Worm (Caenorhabditis elegans): ENCODE data around the gene npl-4.2.

Gene npl-4.2

DNA sequence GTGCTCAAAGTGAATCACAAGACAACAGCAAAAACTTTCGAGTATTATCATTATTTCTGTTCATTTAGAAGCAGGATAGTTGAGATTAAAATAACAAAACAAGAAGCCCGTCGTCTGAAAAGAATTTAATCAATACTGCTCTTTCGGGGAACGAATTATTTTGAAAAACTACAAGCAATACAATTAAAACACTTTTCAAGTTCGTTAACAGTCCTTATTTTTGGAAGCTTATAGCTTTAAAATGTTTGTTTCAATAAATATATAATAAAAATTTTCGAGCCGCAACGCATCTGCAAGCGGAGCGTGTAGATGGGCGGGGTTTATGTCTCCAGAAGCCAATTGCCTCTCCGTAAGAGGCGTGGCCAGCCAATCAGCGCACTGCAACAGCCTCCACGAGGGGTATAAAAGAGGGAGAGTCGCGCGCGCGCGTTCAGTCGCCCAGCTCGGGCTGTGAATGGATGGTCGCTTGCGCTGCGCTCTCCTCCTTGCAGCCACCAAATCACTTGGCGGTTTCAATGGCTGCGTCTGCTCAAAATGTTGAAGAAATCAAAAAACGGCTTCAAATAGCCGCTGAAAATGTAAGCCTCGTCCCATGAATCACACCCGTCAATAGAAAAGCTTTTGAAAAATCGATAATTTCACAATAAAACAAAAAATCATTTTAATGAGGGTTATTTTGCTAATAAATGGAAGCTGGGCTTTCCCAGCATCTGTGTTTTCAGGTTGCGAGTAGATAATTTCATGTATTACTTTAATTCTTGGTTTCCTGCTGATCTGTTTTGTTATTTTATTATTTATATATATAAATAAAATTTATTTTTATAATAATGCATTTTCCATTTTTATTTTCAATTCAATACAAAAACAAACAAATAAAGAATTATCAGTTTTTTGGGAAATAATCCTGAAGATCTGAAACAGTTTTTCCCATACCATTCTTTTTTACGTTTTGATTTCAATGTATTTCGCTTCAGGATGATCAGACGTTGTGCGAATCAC, 38.3 kb downstream of the npl-4.2 start, which contains the start of the genes ift-43 and mdt-26 (continued):
- TF ChIP-seq ZK185.1 (tag; optimal IDR thresholded peaks at IDR 0.05; ENCODE audit: poor library complexity, severe bottlenecking) (peak; percentile 57), Y67H2A.10 (GFP tag; conservative IDR thresholded peaks at IDR 0.05) (peak; percentile 71; the same call in 1 of the 2 replicates), K12H6.12 (tag; optimal IDR thresholded peaks at IDR 0.05) (no peak), ets-4 (GFP tag; optimal IDR thresholded peaks at IDR 0.05) (peak; percentile 49), ztf-3 (GFP tag; optimal IDR thresholded peaks at IDR 0.05) (no peak), snpc-1.1 (tag; optimal IDR thresholded peaks at IDR 0.05; ENCODE audit: insufficient read depth) (no peak), die-1 (tag; optimal IDR thresholded peaks at IDR 0.05) (no peak), T26A5.8 (tag; optimal IDR thresholded peaks at IDR 0.05) (no peak), Y56A3A.18 (GFP tag; IDR thresholded peaks at IDR 0.05) (no peak), mes-4 (tag; optimal IDR thresholded peaks at IDR 0.05) (no peak), repo-1 (tag; optimal IDR thresholded peaks at IDR 0.05) (peak; percentile 65)

DNA sequence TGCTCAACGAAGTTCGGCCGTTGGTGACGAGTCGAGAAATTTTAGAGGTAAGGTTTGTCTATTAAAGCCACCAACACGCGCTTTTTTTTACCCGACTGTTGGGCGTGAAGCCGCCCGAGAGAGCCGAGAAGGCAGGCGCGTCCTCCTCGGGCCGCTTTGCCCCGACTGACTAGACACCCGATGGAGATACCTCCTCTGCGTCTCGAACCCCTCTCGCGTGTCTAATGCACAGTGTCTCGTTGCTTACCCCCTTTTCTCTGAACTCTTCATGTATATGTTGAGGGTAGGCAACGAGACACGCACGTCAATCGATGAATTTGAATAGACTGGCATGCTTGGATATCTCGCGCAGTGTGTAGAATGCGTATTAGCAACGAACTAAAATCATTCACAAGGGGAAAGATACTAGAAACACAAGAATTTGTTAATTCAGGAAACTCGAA, 39.1 kb downstream of the npl-4.2 start:
- TF ChIP-seq ccch-3 (GFP tag; optimal IDR thresholded peaks at IDR 0.05) (no peak), mcd-1 (GFP tag; IDR thresholded peaks at IDR 0.05) (peak; percentile 91), ceh-40 (GFP tag; IDR thresholded peaks at IDR 0.05) (peak; percentile 94), madf-10 (tag; optimal IDR thresholded peaks at IDR 0.05) (peak; percentile 85), B0035.1 (tag; optimal IDR thresholded peaks at IDR 0.05) (peak; percentile 91), F57A8.1 (GFP tag; optimal IDR thresholded peaks at IDR 0.05) (no peak), nfya-2 (GFP tag; IDR thresholded peaks at IDR 0.05) (peak; percentile 99), T07F8.4 (tag; optimal IDR thresholded peaks at IDR 0.05) (no peak), K12H6.12 (tag; optimal IDR thresholded peaks at IDR 0.05) (peak; percentile 90), Y79H2A.3 (GFP tag; conservative IDR thresholded peaks at IDR 0.05) (peak; percentile 96), F57C9.4 (tag; optimal IDR thresholded peaks at IDR 0.05) (peak; percentile 98), dpl-1 (GFP tag; optimal IDR thresholded peaks at IDR 0.05) (no peak), F52B5.7 (tag; optimal IDR thresholded peaks at IDR 0.05) (peak; percentile 100), let-526 (GFP tag; IDR thresholded peaks at IDR 0.05) (peak; percentile 97), lir-1 (GFP tag; conservative IDR thresholded peaks at IDR 0.05) (peak; percentile 79), repo-1 (tag; optimal IDR thresholded peaks at IDR 0.05) (peak; percentile 97), mxl-1 (tag; optimal IDR thresholded peaks at IDR 0.05) (peak; percentile 67), sdz-38 (tag; optimal IDR thresholded peaks at IDR 0.05) (no peak), nhr-80 (tag; optimal IDR thresholded peaks at IDR 0.05) (peak; percentile 2), efl-1 (GFP tag; optimal IDR thresholded peaks at IDR 0.05) (no peak), sea-2 (GFP tag; IDR thresholded peaks at IDR 0.05) (peak; percentile 96), cebp-1 (GFP tag; IDR thresholded peaks at IDR 0.05) (peak; percentile 88), cebp-1 (tag; optimal IDR thresholded peaks at IDR 0.05) (peak; percentile 90), Y56A3A.18 (GFP tag; IDR thresholded peaks at IDR 0.05) (peak; percentile 93), madf-3 (GFP tag; IDR thresholded peaks at IDR 0.05) (peak; percentile 97), egl-18 (GFP tag; IDR thresholded peaks at IDR 0.05) (peak; percentile 93), dpff-1 (tag; optimal IDR thresholded peaks at IDR 0.05) (peak; percentile 99), attf-6 (GFP tag; IDR thresholded peaks at IDR 0.05) (peak; percentile 92), ets-4 (GFP tag; optimal IDR thresholded peaks at IDR 0.05) (peak; percentile 69), F22D6.2 (tag; optimal IDR thresholded peaks at IDR 0.05) (peak; percentile 16), rpc-1 (optimal IDR thresholded peaks at IDR 0.05) (no peak), rpc-1 (tag; optimal IDR thresholded peaks at IDR 0.05) (no peak), ztf-18 (tag; optimal IDR thresholded peaks at IDR 0.05) (peak; percentile 28), egrh-3 (GFP tag; IDR thresholded peaks at IDR 0.05) (peak; percentile 91), ceh-91 (GFP tag; IDR thresholded peaks at IDR 0.05) (peak; percentile 73), lsl-1 (GFP tag; optimal IDR thresholded peaks at IDR 0.05) (no peak), mel-28 (tag; optimal IDR thresholded peaks at IDR 0.05; ENCODE audit: borderline replicate concordance) (peak; percentile 92), hlh-12 (tag; optimal IDR thresholded peaks at IDR 0.05) (no peak), B0336.3 (GFP tag; IDR thresholded peaks at IDR 0.05) (peak; percentile 98)

All from whole organism, young adult.